Fruit fly (Drosophila melanogaster) whole organism, wandering third instar larva: ENCODE measurements around the gene CG17141.

Experiments
- Abd-B ChIP-seq: fragments of >200 bp; optimal IDR thresholded peaks from 2 replicates; lab custom pipeline; 2017; ENCODE audit warnings: missing biosample characterization, missing genetic modification characterization
- Dfd ChIP-seq: fragments of >200 bp; optimal IDR thresholded peaks from 2 replicates; lab custom pipeline; 2017; ENCODE audit warnings: missing biosample characterization, missing genetic modification characterization
- GATAd ChIP-seq: sonication (Bioruptor generic); optimal IDR thresholded peaks from 2 replicates; lab custom pipeline; 2016; ENCODE audit warnings: missing biosample characterization, missing genetic modification characterization
- HLH106 ChIP-seq: fragments of 200-800 bp; optimal IDR thresholded peaks from 3 replicates; lab custom pipeline; 2019; ENCODE audit warnings: missing biosample characterization, mild to moderate bottlenecking, missing genetic modification characterization, moderate library complexity
- Hnf4 ChIP-seq: fragments of 200-800 bp; sonication (Bioruptor generic); optimal IDR thresholded peaks from 2 replicates; lab custom pipeline; 2016; ENCODE audit warnings: missing biosample characterization, mild to moderate bottlenecking, missing genetic modification characterization
- Hr78 ChIP-seq: fragments of >200 bp; optimal IDR thresholded peaks from 2 replicates; lab custom pipeline; 2017; ENCODE audit warnings: missing biosample characterization, missing genetic modification characterization
- Hr83 ChIP-seq: fragments of 200-300 bp; sonication (Bioruptor generic); optimal IDR thresholded peaks from 2 replicates; lab custom pipeline; 2016; ENCODE audit warnings: missing biosample characterization, mild to moderate bottlenecking, missing genetic modification characterization, moderate library complexity; ENCODE audit not compliant: poor library complexity, severe bottlenecking
- Jra ChIP-seq: sonication (Bioruptor generic); optimal IDR thresholded peaks from 2 replicates; lab custom pipeline; 2016; ENCODE audit warnings: missing biosample characterization, missing genetic modification characterization
- Mio ChIP-seq: sonication (Bioruptor generic); optimal IDR thresholded peaks from 2 replicates; lab custom pipeline; 2016; ENCODE audit warnings: missing biosample characterization, missing genetic modification characterization
- Myc ChIP-seq: fragments of >200 bp; optimal IDR thresholded peaks from 2 replicates; lab custom pipeline; 2017
- N ChIP-seq: fragments of >200 bp; optimal IDR thresholded peaks from 2 replicates; lab custom pipeline; 2018; ENCODE audit warnings: missing biosample characterization, missing external identifiers, missing genetic modification characterization
- Rel ChIP-seq, 2 experiments: fragments of 200-800 bp; sonication (Bioruptor generic) in 1 of 2; optimal IDR thresholded peaks; 2 replicates in 1 of 2; 3 replicates in 1 of 2; lab custom pipeline; 2016 to 2019; ENCODE audit warnings: mild to moderate bottlenecking in 2 of 2, missing biosample characterization in 2 of 2, missing genetic modification characterization in 2 of 2, moderate library complexity in 1 of 2
- Sp1 ChIP-seq: fragments of 200-800 bp; sonication (Bioruptor generic); optimal IDR thresholded peaks from 3 replicates; lab custom pipeline; 2019; ENCODE audit warnings: missing biosample characterization, mild to moderate bottlenecking, missing genetic modification characterization, moderate library complexity
- Vsx2 ChIP-seq: fragments of 200-300, 225-300 bp; sonication (Bioruptor generic); optimal IDR thresholded peaks from 2 replicates; lab custom pipeline; 2018; ENCODE audit warnings: missing biosample characterization, missing genetic modification characterization; ENCODE audit not compliant: partially characterized antibody
- br ChIP-seq: fragments of 200-800 bp; sonication (Bioruptor generic); optimal IDR thresholded peaks from 2 replicates; lab custom pipeline; 2016; ENCODE audit warnings: missing biosample characterization, missing genetic modification characterization
- brk ChIP-seq: fragments of 200-800 bp; sonication (Bioruptor generic); optimal IDR thresholded peaks from 2 replicates; lab custom pipeline; 2016; ENCODE audit warnings: missing biosample characterization, mild to moderate bottlenecking, missing genetic modification characterization
- dl ChIP-seq, 2 experiments: fragments of 175-275, 200-275 bp in 1 of 2; fragments of 200-275 bp in 1 of 2; sonication (Bioruptor generic); optimal IDR thresholded peaks; lab custom pipeline; 2018; ENCODE audit warnings: mild to moderate bottlenecking in 2 of 2, missing biosample characterization in 2 of 2, missing genetic modification characterization in 2 of 2, moderate library complexity in 2 of 2; ENCODE audit not compliant: partially characterized antibody in 2 of 2, insufficient read depth in 1 of 2
- dmrt93B ChIP-seq: fragments of 200-800 bp; sonication (Bioruptor generic); optimal IDR thresholded peaks from 2 replicates; lab custom pipeline; 2018; ENCODE audit warnings: missing biosample characterization, mild to moderate bottlenecking, missing genetic modification characterization
- dsf ChIP-seq: sonication (Bioruptor generic); optimal IDR thresholded peaks from 2 replicates; lab custom pipeline; 2016; ENCODE audit warnings: missing biosample characterization, missing genetic modification characterization, borderline replicate concordance
- ey ChIP-seq: fragments of 200-800 bp; sonication (Bioruptor generic); optimal IDR thresholded peaks from 2 replicates; lab custom pipeline; 2016; ENCODE audit warnings: missing biosample characterization, missing genetic modification characterization
- foxo ChIP-seq, 2 experiments: fragments of 200-800 bp; sonication (Bioruptor generic); optimal IDR thresholded peaks; 2 replicates in 1 of 2; 3 replicates in 1 of 2; lab custom pipeline; 2016 to 2017; ENCODE audit warnings: missing biosample characterization in 2 of 2, missing genetic modification characterization in 2 of 2
- fru ChIP-seq: fragments of 200-800 bp; sonication (Bioruptor generic); optimal IDR thresholded peaks from 3 replicates; lab custom pipeline; 2016; ENCODE audit warnings: missing biosample characterization, mild to moderate bottlenecking, missing genetic modification characterization
- jim ChIP-seq: fragments of 175-275, 200-325 bp; sonication (Bioruptor generic); optimal IDR thresholded peaks from 2 replicates; lab custom pipeline; 2016; ENCODE audit warnings: missing biosample characterization, mild to moderate bottlenecking, missing genetic modification characterization
- lola ChIP-seq: fragments of >200 bp; optimal IDR thresholded peaks from 2 replicates; lab custom pipeline; 2017; ENCODE audit warnings: missing biosample characterization, missing genetic modification characterization
- pan ChIP-seq: fragments of >200 bp; optimal IDR thresholded peaks from 2 replicates; lab custom pipeline; 2017
- psq ChIP-seq: fragments of 200-800 bp; sonication (Bioruptor generic); optimal IDR thresholded peaks from 3 replicates; lab custom pipeline; 2017; ENCODE audit warnings: missing biosample characterization, mild to moderate bottlenecking, missing genetic modification characterization, moderate library complexity
- rgr ChIP-seq: fragments of 200-800 bp; sonication (Bioruptor generic); optimal IDR thresholded peaks from 3 replicates; lab custom pipeline; 2016; ENCODE audit warnings: missing biosample characterization, mild to moderate bottlenecking, missing genetic modification characterization
- sage ChIP-seq: fragments of 200-800 bp; sonication (Bioruptor generic); optimal IDR thresholded peaks from 2 replicates; lab custom pipeline; 2016; ENCODE audit warnings: missing biosample characterization, mild to moderate bottlenecking, missing genetic modification characterization
- sv ChIP-seq: fragments of 200-800 bp; sonication (Bioruptor generic); optimal IDR thresholded peaks from 3 replicates; lab custom pipeline; 2016; ENCODE audit warnings: missing biosample characterization, missing genetic modification characterization
- tai ChIP-seq: sonication (Bioruptor generic); optimal IDR thresholded peaks from 2 replicates; lab custom pipeline; 2016; ENCODE audit warnings: missing biosample characterization, missing genetic modification characterization
- woc ChIP-seq: sonication (Bioruptor generic); optimal IDR thresholded peaks from 2 replicates; lab custom pipeline; 2016; ENCODE audit warnings: missing biosample characterization, mild to moderate bottlenecking, missing genetic modification characterization

CG17141 gene

DNA sequence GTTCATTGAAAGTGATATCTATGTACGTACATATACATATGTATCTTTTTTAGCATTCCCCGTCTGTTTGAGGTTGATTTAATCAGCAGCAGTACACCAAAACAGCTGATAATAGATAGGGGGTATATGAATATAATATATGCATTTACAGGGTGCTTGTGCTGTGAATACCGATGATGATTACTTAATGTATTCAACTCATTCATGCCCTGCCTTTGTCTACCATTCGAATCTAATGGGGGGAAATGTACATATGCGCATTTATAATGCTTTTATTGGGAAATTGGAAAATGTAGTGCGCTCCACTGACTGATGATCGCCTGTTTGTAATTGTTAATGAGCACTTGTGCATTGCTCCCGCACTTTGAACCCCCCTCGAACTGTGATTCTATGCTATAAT, 32.7 kb upstream of the CG17141 start:
- no peak for TF ChIP-seq dsf (GFP tag; lab: Kevin White, UChicago)
- no peak for TF ChIP-seq Rel (GFP tag; optimal IDR thresholded peaks at IDR 0.05; lab: Kevin White, UChicago)
- no peak for TF ChIP-seq Rel (tag; optimal IDR thresholded peaks at IDR 0.05; lab: Kevin White, UChicago)
- TF ChIP-seq Hr83 (GFP tag; lab: Kevin White, UChicago) = no peak
- no peak for TF ChIP-seq tai
- no peak for TF ChIP-seq rgr (GFP tag; lab: Kevin White, UChicago)
- TF ChIP-seq woc (GFP tag; lab: Kevin White, UChicago) = no peak
- no peak for TF ChIP-seq sv (GFP tag; lab: Kevin White, UChicago)
- TF ChIP-seq Hr78 (GFP tag; lab: Kevin White, UChicago) = no peak
- no peak for TF ChIP-seq N
- no peak for TF ChIP-seq Vsx2 (GFP tag; lab: Kevin White, UChicago)
- no peak for TF ChIP-seq foxo (GFP tag; optimal IDR thresholded peaks at IDR 0.05; lab: Kevin White, UChicago)
- TF ChIP-seq HLH106 (tag; lab: Kevin White, UChicago) = no peak
- TF ChIP-seq pan (lab: Kevin White, UChicago) = no peak
- TF ChIP-seq GATAd (GFP tag; lab: Kevin White, UChicago) = no peak
- TF ChIP-seq brk (GFP tag; lab: Kevin White, UChicago) = no peak
- no peak for TF ChIP-seq Abd-B (GFP tag; lab: Kevin White, UChicago)
- no peak for TF ChIP-seq Myc
- no peak for TF ChIP-seq fru (GFP tag; lab: Kevin White, UChicago)
- no peak for TF ChIP-seq psq (GFP tag; lab: Kevin White, UChicago)
- no peak for TF ChIP-seq Hnf4 (GFP tag; lab: Kevin White, UChicago)
- TF ChIP-seq, all 38 proteins: peak for 0

- TF ChIP-seq tai = no peak
- no peak for TF ChIP-seq dl (GFP tag; optimal IDR thresholded peaks at IDR 0.05; lab: Kevin White, UChicago; ENCODE audit: insufficient read depth in 1 of 2, partially characterized antibody in 2 of 2)
- TF ChIP-seq pan (lab: Kevin White, UChicago) = no peak
These were observed 29.1 kb upstream of the CG17141 start for dm6 chr3R:22776457-22776856.

- TF ChIP-seq Mio (GFP tag; lab: Kevin White, UChicago) = no peak
- TF ChIP-seq dmrt93B (GFP tag; lab: Kevin White, UChicago) = no peak
- no peak for TF ChIP-seq GATAd (GFP tag; lab: Kevin White, UChicago)
- no peak for TF ChIP-seq psq (GFP tag; lab: Kevin White, UChicago)
- TF ChIP-seq Abd-B (GFP tag; lab: Kevin White, UChicago) = no peak
- no peak for TF ChIP-seq woc (GFP tag; lab: Kevin White, UChicago)
- TF ChIP-seq lola (GFP tag; lab: Kevin White, UChicago) = no peak
- TF ChIP-seq brk (GFP tag; lab: Kevin White, UChicago) = no peak
- TF ChIP-seq Jra (GFP tag; lab: Kevin White, UChicago) = no peak
- TF ChIP-seq Vsx2 (GFP tag; lab: Kevin White, UChicago) = no peak
- TF ChIP-seq rgr (GFP tag; lab: Kevin White, UChicago) = no peak
- TF ChIP-seq dsf (GFP tag; lab: Kevin White, UChicago) = no peak
- no peak for TF ChIP-seq Rel (GFP tag; optimal IDR thresholded peaks at IDR 0.05; lab: Kevin White, UChicago)
- TF ChIP-seq Rel (tag; optimal IDR thresholded peaks at IDR 0.05; lab: Kevin White, UChicago) = no peak
These were observed 24.3 kb upstream of the CG17141 start, which contains the start of gene CG43095 for dm6 chr3R:22771670-22772069. CG43095 (minus strand) TSS chr3R:22771770.

- no peak for TF ChIP-seq Dfd (GFP tag; lab: Kevin White, UChicago)
- no peak for TF ChIP-seq br (GFP tag; lab: Kevin White, UChicago)
- TF ChIP-seq jim (GFP tag; lab: Kevin White, UChicago) = no peak
- no peak for TF ChIP-seq sage
- TF ChIP-seq dl (GFP tag; optimal IDR thresholded peaks at IDR 0.05; lab: Kevin White, UChicago; ENCODE audit: insufficient read depth in 1 of 2, partially characterized antibody in 2 of 2) = no peak
- no peak for TF ChIP-seq Sp1 (GFP tag; lab: Kevin White, UChicago)
- no peak for TF ChIP-seq pan (lab: Kevin White, UChicago)
- TF ChIP-seq Myc = no peak
- no peak for TF ChIP-seq Vsx2 (GFP tag; lab: Kevin White, UChicago)
- no peak for TF ChIP-seq woc (GFP tag; lab: Kevin White, UChicago)
- TF ChIP-seq fru (GFP tag; lab: Kevin White, UChicago) = no peak
- TF ChIP-seq dsf (GFP tag; lab: Kevin White, UChicago) = no peak
- no peak for TF ChIP-seq Mio (GFP tag; lab: Kevin White, UChicago)
- TF ChIP-seq ey (GFP tag; lab: Kevin White, UChicago) = no peak
These were observed 23.5 kb upstream of the CG17141 start, which contains the start of gene CG43094 for dm6 chr3R:22770887-22771286. CG43094 (minus strand) TSS chr3R:22770987.
